Fruit fly (Drosophila melanogaster): ENCODE measurements around the gene CG6607.

DNA sequence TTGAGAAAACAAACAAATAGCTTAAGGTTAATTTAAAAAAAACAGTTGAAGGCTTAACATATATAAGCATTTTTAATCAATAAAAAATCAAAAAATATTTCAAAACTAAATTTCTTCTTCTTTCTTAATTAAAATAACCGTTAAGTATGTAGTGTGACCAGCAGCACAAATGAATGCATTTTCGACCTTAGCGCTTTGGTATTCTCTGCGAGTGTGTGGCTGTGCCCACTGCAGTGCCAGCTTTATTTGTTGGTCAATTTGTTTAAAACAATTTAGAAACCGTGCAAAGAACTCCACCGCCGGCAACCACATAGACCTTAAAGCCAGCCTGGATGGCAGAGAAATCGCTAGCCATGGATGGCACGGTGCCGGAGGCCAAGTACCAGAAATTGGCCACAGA lies at the start of gene CG6607:
- no peak for TF ChIP-seq CG8478 (optimal IDR thresholded peaks at IDR 0.05)
- no peak for TF ChIP-seq psq (optimal IDR thresholded peaks at IDR 0.05)
- TF ChIP-seq EcR (GFP tag; optimal IDR thresholded peaks at IDR 0.05): no peak

Measured in whole organism.